Fruit fly (Drosophila melanogaster) whole organism, embryonic: ENCODE results near the gene AOX4.

Experiments used
- Awh ChIP-seq: fragments of 200-800 bp; sonication (Bioruptor generic); IDR thresholded peaks from 2 replicates; pipeline ENCODE4, ENCODE4 v1.3.6; 2022; ENCODE audit warnings: missing biosample characterization, missing genetic modification characterization
- CG10979 ChIP-seq: fragments of 200-800 bp; sonication (Bioruptor generic); optimal IDR thresholded peaks from 2 replicates; lab custom pipeline; 2018; ENCODE audit warnings: missing biosample characterization, mild to moderate bottlenecking, missing genetic modification characterization, moderate library complexity
- CG12391 ChIP-seq: fragments of 200-800 bp; sonication (Bioruptor generic); optimal IDR thresholded peaks from 3 replicates; lab custom pipeline; 2018; ENCODE audit warnings: missing biosample characterization, mild to moderate bottlenecking, missing genetic modification characterization, moderate library complexity
- CG12659 ChIP-seq: fragments of 200-800 bp; sonication (Bioruptor generic); optimal IDR thresholded peaks from 3 replicates; lab custom pipeline; 2017; ENCODE audit warnings: mild to moderate bottlenecking, missing biosample characterization, missing genetic modification reagents, missing genetic modification characterization
- CG14965 ChIP-seq: fragments of 200-800 bp; sonication (Bioruptor generic); optimal IDR thresholded peaks from 2 replicates; lab custom pipeline; 2016; ENCODE audit warnings: missing biosample characterization, missing genetic modification characterization, borderline replicate concordance
- CG15696 ChIP-seq: fragments of 200-800 bp; sonication (Bioruptor generic); optimal IDR thresholded peaks from 2 replicates; lab custom pipeline; 2019; ENCODE audit warnings: missing biosample characterization, mild to moderate bottlenecking, missing genetic modification characterization, moderate library complexity
- CG17359 ChIP-seq: fragments of 200-800 bp; sonication (Bioruptor generic); optimal IDR thresholded peaks from 3 replicates; lab custom pipeline; 2018; ENCODE audit warnings: missing biosample characterization, mild to moderate bottlenecking, missing genetic modification characterization, moderate library complexity
- CG17361 ChIP-seq: fragments of 200-800 bp; sonication (Bioruptor generic); IDR thresholded peaks from 3 replicates; pipeline ENCODE4 v1.3.6; 2022; ENCODE audit warnings: missing biosample characterization, missing genetic modification characterization
- CG1792 ChIP-seq: fragments of 200-800 bp; sonication (Bioruptor generic); optimal IDR thresholded peaks from 2 replicates; lab custom pipeline; 2016; ENCODE audit warnings: missing biosample characterization, missing genetic modification characterization
- CG32532 ChIP-seq: fragments of 200-800 bp; sonication (Bioruptor generic); IDR thresholded peaks from 2 replicates; pipeline ENCODE4 v1.3.6; 2022; ENCODE audit warnings: missing biosample characterization, missing genetic modification characterization
- CG33557 ChIP-seq: fragments of 200-800 bp; sonication (Bioruptor generic); optimal IDR thresholded peaks from 2 replicates; lab custom pipeline; 2019; ENCODE audit warnings: missing biosample characterization, mild to moderate bottlenecking, missing genetic modification characterization, moderate library complexity
- CG34422 ChIP-seq: fragments of 200-800 bp; sonication (Bioruptor generic); IDR thresholded peaks from 3 replicates; pipeline ENCODE4 v1.3.6; 2022; ENCODE audit warnings: missing biosample characterization, missing genetic modification characterization
- CG7357 ChIP-seq: fragments of 200-800 bp; sonication (Bioruptor generic); IDR thresholded peaks from 3 replicates; pipeline ENCODE4 v1.3.6; 2022; ENCODE audit warnings: missing biosample characterization, missing genetic modification characterization
- CG7839 ChIP-seq: fragments of 200-800 bp; sonication (Bioruptor generic); optimal IDR thresholded peaks from 3 replicates; lab custom pipeline; 2018; ENCODE audit warnings: missing biosample characterization, mild to moderate bottlenecking, missing genetic modification characterization, moderate library complexity
- CG7963 ChIP-seq: fragments of 200-800 bp; sonication (Bioruptor generic); IDR thresholded peaks from 3 replicates; pipeline ENCODE4 v1.3.6; 2022; ENCODE audit warnings: missing biosample characterization, missing genetic modification characterization; ENCODE audit not compliant: partially characterized antibody
- CG8924 ChIP-seq: fragments of 200-800 bp; optimal IDR thresholded peaks from 3 replicates; lab custom pipeline; 2019; ENCODE audit warnings: missing biosample characterization, mild to moderate bottlenecking, missing genetic modification characterization, moderate library complexity
- CG9727 ChIP-seq: fragments of 200-800 bp; sonication (Bioruptor generic); optimal IDR thresholded peaks from 3 replicates; lab custom pipeline; 2017; ENCODE audit warnings: missing biosample characterization, mild to moderate bottlenecking, missing genetic modification characterization
- Camta ChIP-seq: fragments of 200-800 bp; sonication (Bioruptor generic); optimal IDR thresholded peaks from 2 replicates; lab custom pipeline; 2016; ENCODE audit warnings: missing biosample characterization, missing genetic modification characterization
- D ChIP-seq, 2 experiments: fragments of 200-800 bp in 1 of 2; fragments of >200 bp in 1 of 2; sonication (Bioruptor generic) in 1 of 2; optimal IDR thresholded peaks; 2 replicates in 1 of 2; 3 replicates in 1 of 2; lab custom pipeline; 2017; ENCODE audit warnings: mild to moderate bottlenecking in 1 of 2, missing biosample characterization in 1 of 2, missing genetic modification characterization in 1 of 2, missing genetic modification reagents in 1 of 2
- Dad ChIP-seq: fragments of 200-800 bp; sonication (Bioruptor generic); optimal IDR thresholded peaks from 3 replicates; lab custom pipeline; 2016; ENCODE audit warnings: missing biosample characterization, missing genetic modification characterization
- Dll ChIP-seq: fragments of 200-800 bp; sonication (Bioruptor generic); IDR thresholded peaks from 4 replicates; pipeline ENCODE4 v1.3.6; 2022; ENCODE audit warnings: missing biosample characterization, missing genetic modification characterization; ENCODE audit not compliant: partially characterized antibody
- Ets65A ChIP-seq: fragments of 200-800 bp; sonication (Bioruptor generic); peaks from one replicate; lab custom pipeline; 2016; ENCODE audit warnings: missing biosample characterization, missing genetic modification characterization
- Gug ChIP-seq: fragments of 200-800 bp; sonication (Bioruptor generic); IDR thresholded peaks from 4 replicates; pipeline ENCODE4 v1.3.6; 2022; ENCODE audit warnings: missing biosample characterization, missing genetic modification characterization
- H15 ChIP-seq: fragments of 200-800 bp; sonication (Bioruptor generic); IDR thresholded peaks from 3 replicates; pipeline ENCODE4 v1.3.6; 2022; ENCODE audit warnings: missing biosample characterization, missing genetic modification characterization
- H2.0 ChIP-seq: fragments of 200-800 bp; sonication (Bioruptor generic); IDR thresholded peaks from 2 replicates; pipeline ENCODE4 v1.3.6; 2022; ENCODE audit warnings: missing biosample characterization, missing genetic modification characterization
- HHEX ChIP-seq: fragments of 200-800 bp; sonication (Bioruptor generic); optimal IDR thresholded peaks from 3 replicates; lab custom pipeline; 2017; ENCODE audit warnings: missing biosample characterization, mild to moderate bottlenecking, missing genetic modification characterization, missing genetic modification reagents
- HLH54F ChIP-seq: fragments of 200-800 bp; sonication (Bioruptor generic); optimal IDR thresholded peaks from 3 replicates; lab custom pipeline; 2016; ENCODE audit warnings: missing biosample characterization, missing genetic modification characterization
- Kr ChIP-seq: fragments of 200-800 bp; sonication (Bioruptor generic); optimal IDR thresholded peaks from 2 replicates; lab custom pipeline; 2017; ENCODE audit warnings: missing biosample characterization, mild to moderate bottlenecking, missing genetic modification characterization
- Pdp1 ChIP-seq, 2 experiments: fragments of 200-800 bp; sonication (Bioruptor generic); optimal IDR thresholded peaks; 3 replicates each; lab custom pipeline; 2016; ENCODE audit warnings: missing biosample characterization in 2 of 2, missing genetic modification characterization in 2 of 2, mild to moderate bottlenecking in 1 of 2, moderate library complexity in 1 of 2
- Poxn ChIP-seq: fragments of 200-800 bp; sonication (Bioruptor generic); IDR thresholded peaks from 2 replicates; pipeline ENCODE4 v1.3.6; 2022; ENCODE audit warnings: missing biosample characterization, missing genetic modification characterization
- Ravus ChIP-seq: fragments of 200-800 bp; sonication (Bioruptor generic); IDR thresholded peaks from 2 replicates; pipeline ENCODE4 v1.3.6; 2022; ENCODE audit warnings: missing biosample characterization, missing genetic modification characterization
- Sox102F ChIP-seq: fragments of 200-800 bp; sonication (Bioruptor generic); optimal IDR thresholded peaks from 2 replicates; lab custom pipeline; 2018; ENCODE audit warnings: missing biosample characterization, mild to moderate bottlenecking, missing genetic modification characterization, moderate library complexity
- Vsx1 ChIP-seq: fragments of 200-800 bp; sonication (Bioruptor generic); optimal IDR thresholded peaks from 2 replicates; lab custom pipeline; 2017; ENCODE audit warnings: missing biosample characterization, mild to moderate bottlenecking, missing genetic modification characterization, missing genetic modification reagents
- fd64A ChIP-seq: fragments of 200-800 bp; sonication (Bioruptor generic); optimal IDR thresholded peaks from 3 replicates; lab custom pipeline; 2018; ENCODE audit warnings: missing biosample characterization, mild to moderate bottlenecking, missing genetic modification characterization
- fru ChIP-seq: fragments of >200 bp; optimal IDR thresholded peaks from 2 replicates; lab custom pipeline; 2017
- gcm2 ChIP-seq: fragments of 200-800 bp; sonication (Bioruptor generic); optimal IDR thresholded peaks from 2 replicates; lab custom pipeline; 2016; ENCODE audit warnings: missing biosample characterization, missing genetic modification characterization
- gfzf ChIP-seq: fragments of 200-800 bp; sonication (Bioruptor generic); optimal IDR thresholded peaks from 2 replicates; lab custom pipeline; 2016; ENCODE audit warnings: missing biosample characterization, mild to moderate bottlenecking, missing genetic modification characterization, moderate library complexity
- hth ChIP-seq: fragments of >200 bp; optimal IDR thresholded peaks from 2 replicates; lab custom pipeline; 2017; ENCODE audit warnings: inconsistent platforms
- inv ChIP-seq: fragments of 200-800 bp; sonication (Bioruptor generic); IDR thresholded peaks from 2 replicates; pipeline ENCODE4 v1.3.6; 2022; ENCODE audit warnings: missing biosample characterization, missing genetic modification characterization; ENCODE audit not compliant: partially characterized antibody
- kah ChIP-seq: fragments of 200-800 bp; sonication (Bioruptor generic); optimal IDR thresholded peaks from 2 replicates; lab custom pipeline; 2018; ENCODE audit warnings: missing biosample characterization, mild to moderate bottlenecking, missing genetic modification characterization
- sens ChIP-seq: fragments of 200-800 bp; sonication (Bioruptor generic); peaks from one replicate; lab custom pipeline; 2016; ENCODE audit warnings: missing biosample characterization, missing genetic modification characterization
- sens-2 ChIP-seq: fragments of 200-800 bp; sonication (Bioruptor generic); IDR thresholded peaks from 2 replicates; pipeline ENCODE4 v1.3.6; 2022; ENCODE audit warnings: missing biosample characterization, missing genetic modification characterization
- stc ChIP-seq: fragments of 200-800 bp; sonication (Bioruptor generic); IDR thresholded peaks from 2 replicates; pipeline ENCODE4 v1.3.6; 2022; ENCODE audit warnings: missing biosample characterization, missing genetic modification characterization
- tll ChIP-seq, 2 experiments: fragments of 200-800 bp in 1 of 2; fragments of >200 bp in 1 of 2; sonication (Bioruptor generic) in 1 of 2; optimal IDR thresholded peaks; 2 replicates each; lab custom pipeline; 2017 to 2019; ENCODE audit warnings: missing biosample characterization in 2 of 2, missing genetic modification characterization in 2 of 2, mild to moderate bottlenecking in 1 of 2, moderate library complexity in 1 of 2
- ttk ChIP-seq: fragments of 200-800 bp; sonication (Bioruptor generic); IDR thresholded peaks from 2 replicates; pipeline ENCODE4 v2.1.2; 2022; ENCODE audit warnings: missing biosample characterization, missing genetic modification characterization
- twi ChIP-seq: fragments of 200-800 bp; optimal IDR thresholded peaks from 2 replicates; lab custom pipeline; 2019; ENCODE audit warnings: missing biosample characterization, mild to moderate bottlenecking, missing genetic modification characterization, moderate library complexity
- vvl ChIP-seq: fragments of 200-800 bp; sonication (Bioruptor generic); IDR thresholded peaks from 2 replicates; pipeline ENCODE4 v1.3.6; 2022; ENCODE audit warnings: missing biosample characterization, missing genetic modification characterization
- zen ChIP-seq: fragments of 200-800 bp; sonication (Bioruptor generic); optimal IDR thresholded peaks from 3 replicates; lab custom pipeline; 2018; ENCODE audit warnings: missing biosample characterization, mild to moderate bottlenecking, missing genetic modification characterization, moderate library complexity

Gene AOX4

dm6 chr3R:15587491-15587890 is 34.9 kb upstream of the AOX4 start (continued):
- 0 out of 2 replicates have a peak, but pooled peaks have one; percentile 19 for TF ChIP-seq vvl (GFP tag; lab: Robert Waterston, UW)
- no peak for TF ChIP-seq Poxn (GFP tag; lab: Robert Waterston, UW)
- TF ChIP-seq gfzf (GFP tag; lab: Kevin White, UChicago): no peak
- TF ChIP-seq ttk: no peak
- no peak for TF ChIP-seq CG7839 (tag; lab: Kevin White, UChicago)
- no peak for TF ChIP-seq Sox102F (GFP tag; lab: Kevin White, UChicago)
- 0 out of 3 replicates have a peak, but pooled peaks have one; percentile 10 for TF ChIP-seq CG17361 (GFP tag; lab: Robert Waterston, UW)
- no peak for TF ChIP-seq Camta (GFP tag; lab: Kevin White, UChicago)
- TF ChIP-seq HLH54F (GFP tag; lab: Kevin White, UChicago): no peak
- TF ChIP-seq CG33557 (GFP tag; lab: Kevin White, UChicago): peak; percentile 39
- TF ChIP-seq zen (tag; lab: Kevin White, UChicago): peak; percentile 10
- peak; percentile 47 for TF ChIP-seq CG10979 (tag; lab: Kevin White, UChicago)
- TF ChIP-seq CG9727: peak; percentile 43
- TF ChIP-seq Pdp1 (GFP tag; optimal IDR thresholded peaks at IDR 0.05; lab: Kevin White, UChicago): no peak
- TF ChIP-seq H15 (GFP tag; lab: Robert Waterston, UW): no peak
- TF ChIP-seq CG15696: peak; percentile 84
- peak; percentile 18 for TF ChIP-seq kah (GFP tag; lab: Kevin White, UChicago)
- no peak for TF ChIP-seq CG12659
- no peak for TF ChIP-seq inv (GFP tag; lab: Robert Waterston, UW)
- no peak for TF ChIP-seq fru (lab: Kevin White, UChicago)
- peak; percentile 24 for TF ChIP-seq CG8924 (tag; lab: Kevin White, UChicago)
- peak; percentile 34 for TF ChIP-seq CG12391 (tag; lab: Kevin White, UChicago)
- no peak for TF ChIP-seq CG17359
- peak; percentile 93 for TF ChIP-seq twi (tag; lab: Kevin White, UChicago)
- TF ChIP-seq, all 482 proteins: peak for 39

- TF ChIP-seq fd64A (GFP tag; lab: Kevin White, UChicago) (no peak), CG7963 (GFP tag; lab: Robert Waterston, UW) (no peak), CG1792 (no peak), tll (GFP tag; optimal IDR thresholded peaks at IDR 0.05; lab: Kevin White, UChicago) (peak in 1 of 2 experiments; percentile 69), twi (tag; lab: Kevin White, UChicago) (peak; percentile 99), Gug (no peak), Dll (GFP tag; lab: Robert Waterston, UW) (0 out of 4 replicates have a peak, but pooled peaks have one; percentile 12), hth (lab: Kevin White, UChicago) (peak; percentile 14), D (optimal IDR thresholded peaks at IDR 0.05; lab: Kevin White, UChicago) (peak; percentile 94), D (GFP tag; optimal IDR thresholded peaks at IDR 0.05; lab: Kevin White, UChicago) (no peak), Kr (peak; percentile 31)
- TF ChIP-seq, all 482 proteins: peak for 6
Observed at dm6 chr3R:15584523-15585149, 32.0 kb upstream of the AOX4 start.

- TF ChIP-seq sens: peak; percentile 20
- TF ChIP-seq Ravus (GFP tag; lab: Robert Waterston, UW): no peak
- TF ChIP-seq Ets65A (GFP tag; lab: Kevin White, UChicago): peak; percentile 86
- TF ChIP-seq gcm2 (GFP tag; lab: Kevin White, UChicago): no peak
- TF ChIP-seq CG34422 (GFP tag; lab: Robert Waterston, UW): no peak
- no peak for TF ChIP-seq Vsx1 (GFP tag; lab: Kevin White, UChicago)
- no peak for TF ChIP-seq CG7357 (GFP tag; lab: Robert Waterston, UW)
- no peak for TF ChIP-seq CG17359
- TF ChIP-seq H2.0: no peak
- no peak for TF ChIP-seq Dad (GFP tag; lab: Kevin White, UChicago)
- no peak for TF ChIP-seq stc (GFP tag; lab: Robert Waterston, UW)
- TF ChIP-seq sens-2 (GFP tag; lab: Robert Waterston, UW): no peak
- TF ChIP-seq Awh: no peak
- no peak for TF ChIP-seq CG14965 (GFP tag; lab: Kevin White, UChicago)
- no peak for TF ChIP-seq CG32532
- TF ChIP-seq HHEX (GFP tag; lab: Kevin White, UChicago): no peak
Observed at dm6 chr3R:15583447-15583846, 30.8 kb upstream of the AOX4 start.
